Fruit fly (Drosophila melanogaster) Kc167 (cell line): ENCODE results near the gene Nepl12.

Experiments
- Myc ChIP-seq: fragments of >200 bp; optimal IDR thresholded peaks from 2 replicates; lab custom pipeline; 2017; ENCODE audit warnings: missing external identifiers
- Sin3A ChIP-seq: fragments of >200 bp; optimal IDR thresholded peaks from 2 replicates; lab custom pipeline; 2018; ENCODE audit warnings: missing external identifiers
- h ChIP-seq: fragments of >200 bp; optimal IDR thresholded peaks from 3 replicates; lab custom pipeline; 2018; ENCODE audit warnings: missing external identifiers
- insv ChIP-seq: fragments of >200 bp; optimal IDR thresholded peaks from 3 replicates; lab custom pipeline; 2018; ENCODE audit warnings: missing external identifiers
- psq ChIP-seq: fragments of >200 bp; optimal IDR thresholded peaks from 2 replicates; lab custom pipeline; 2017; ENCODE audit warnings: missing external identifiers
- ttk ChIP-seq: sonication (Bioruptor generic); optimal IDR thresholded peaks from 2 replicates; lab custom pipeline; 2017; ENCODE audit warnings: missing external identifiers

Gene Nepl12

dm6 chr3R:9674968-9675573 is at the start of gene Nepl12:
Gene Nepl12, plus strand, starts transcription at chr3R:9675523.
- no peak for TF ChIP-seq psq (lab: Kevin White, UChicago)
- no peak for TF ChIP-seq insv (lab: Kevin White, UChicago)
- TF ChIP-seq Sin3A (lab: Kevin White, UChicago), result no peak
- TF ChIP-seq Myc, result no peak
- no peak for TF ChIP-seq h (lab: Kevin White, UChicago)
- no peak for TF ChIP-seq ttk (lab: Kevin White, UChicago)

DNA sequence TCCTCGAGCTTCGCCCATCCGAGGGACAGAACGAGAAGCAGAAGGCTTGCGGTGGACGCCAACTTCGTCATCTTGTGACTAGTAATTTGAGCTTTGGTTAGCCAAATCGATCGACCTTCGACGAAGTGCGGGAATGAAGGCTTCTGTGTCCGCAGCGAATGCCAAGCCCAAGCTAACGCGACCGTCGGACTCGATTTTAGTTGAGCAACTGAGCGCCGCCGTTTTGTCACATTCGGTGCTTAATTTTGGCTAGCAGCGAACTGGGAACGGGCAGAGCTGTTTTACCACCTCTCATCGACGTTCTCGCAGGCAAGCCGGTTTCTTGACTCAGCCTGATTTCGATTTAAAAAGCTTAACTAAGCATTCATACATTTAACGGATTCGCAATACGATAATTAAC is 49.1 kb upstream of the Nepl12 start:
- no peak for TF ChIP-seq Sin3A (lab: Kevin White, UChicago)
- TF ChIP-seq ttk (lab: Kevin White, UChicago), result no peak
- no peak for TF ChIP-seq insv (lab: Kevin White, UChicago)
- no peak for TF ChIP-seq Myc
- TF ChIP-seq psq (lab: Kevin White, UChicago), result no peak
- TF ChIP-seq h (lab: Kevin White, UChicago), result no peak

- TF ChIP-seq psq (lab: Kevin White, UChicago), result no peak
- no peak for TF ChIP-seq h (lab: Kevin White, UChicago)
- TF ChIP-seq Sin3A (lab: Kevin White, UChicago), result no peak
- TF ChIP-seq ttk (lab: Kevin White, UChicago), result no peak
- no peak for TF ChIP-seq Myc
- no peak for TF ChIP-seq insv (lab: Kevin White, UChicago)
Measured at dm6 chr3R:9626880-9627401, 48.4 kb upstream of the Nepl12 start, which contains the start of the genes CG9427 and CG8319. Gene CG9427, minus strand, starts transcription at chr3R:9626930. Gene CG8319, plus strand, starts transcription at chr3R:9627321.

DNA sequence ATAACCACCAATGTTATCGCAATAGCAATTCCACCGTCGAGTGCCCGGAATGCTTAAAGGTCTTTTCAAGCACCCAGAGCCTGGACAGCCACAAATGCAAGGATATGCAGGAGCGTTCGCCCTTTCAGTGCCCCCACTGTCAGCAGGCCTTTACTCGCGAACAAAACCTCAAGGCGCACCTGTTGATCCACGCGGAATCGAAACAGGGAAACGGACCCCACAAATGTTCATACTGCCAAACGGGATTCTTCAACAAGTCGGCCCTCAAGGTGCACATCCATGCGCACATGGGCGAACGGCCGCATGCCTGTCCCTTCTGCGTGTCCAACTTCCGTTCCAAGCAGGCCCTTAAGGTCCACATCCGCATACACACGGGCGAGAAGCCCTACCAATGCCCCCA is 47.3 kb upstream of the Nepl12 start:
- TF ChIP-seq insv (lab: Kevin White, UChicago), result no peak
- no peak for TF ChIP-seq Sin3A (lab: Kevin White, UChicago)
- TF ChIP-seq Myc, result no peak
- TF ChIP-seq ttk (lab: Kevin White, UChicago), result no peak
- no peak for TF ChIP-seq h (lab: Kevin White, UChicago)
- TF ChIP-seq psq (lab: Kevin White, UChicago), result no peak

DNA sequence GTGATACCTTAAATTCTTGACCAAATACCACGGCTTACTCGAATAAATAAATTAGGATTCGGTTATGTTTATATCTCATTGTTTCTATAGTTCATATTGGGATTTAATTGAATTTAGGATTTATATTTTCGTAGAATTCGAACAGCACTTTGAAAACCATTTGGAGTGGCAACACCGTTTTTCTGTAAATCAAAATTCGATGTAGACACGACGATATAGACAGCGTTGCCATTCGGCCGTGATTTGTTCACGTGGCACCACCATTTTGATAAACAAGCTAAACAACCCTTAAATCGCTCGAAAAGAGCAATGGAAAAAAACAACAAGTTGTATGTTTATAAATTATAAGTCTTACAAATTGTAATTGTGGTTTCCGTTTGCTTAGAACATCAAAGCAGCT is 46.7 kb upstream of the Nepl12 start:
- TF ChIP-seq Myc (no peak), Sin3A (lab: Kevin White, UChicago) (no peak), h (lab: Kevin White, UChicago) (no peak), ttk (lab: Kevin White, UChicago) (no peak), psq (lab: Kevin White, UChicago) (no peak), insv (lab: Kevin White, UChicago) (no peak)

dm6 chr3R:9630053-9630632 is 45.2 kb upstream of the Nepl12 start:
- TF ChIP-seq insv (lab: Kevin White, UChicago), result no peak
- no peak for TF ChIP-seq Myc
- TF ChIP-seq psq (lab: Kevin White, UChicago), result no peak
- TF ChIP-seq h (lab: Kevin White, UChicago), result no peak
- TF ChIP-seq ttk (lab: Kevin White, UChicago), result no peak
- no peak for TF ChIP-seq Sin3A (lab: Kevin White, UChicago)

dm6 chr3R:9630633-9631095 is 44.7 kb upstream of the Nepl12 start, which contains the start of gene Calr:
Gene Calr, minus strand, starts transcription at chr3R:9630851.
- no peak for TF ChIP-seq ttk (lab: Kevin White, UChicago)
- TF ChIP-seq Sin3A (lab: Kevin White, UChicago), result no peak
- no peak for TF ChIP-seq h (lab: Kevin White, UChicago)
- no peak for TF ChIP-seq insv (lab: Kevin White, UChicago)
- TF ChIP-seq Myc, result no peak
- TF ChIP-seq psq (lab: Kevin White, UChicago), result no peak

- TF ChIP-seq Sin3A (lab: Kevin White, UChicago) (no peak), psq (lab: Kevin White, UChicago) (no peak), ttk (lab: Kevin White, UChicago) (no peak), Myc (no peak), h (lab: Kevin White, UChicago) (no peak), insv (lab: Kevin White, UChicago) (no peak)
Measured at dm6 chr3R:9631564-9631963, 43.8 kb upstream of the Nepl12 start, which contains the start of gene SpdS. Gene SpdS, plus strand, starts transcription at chr3R:9631641.

DNA sequence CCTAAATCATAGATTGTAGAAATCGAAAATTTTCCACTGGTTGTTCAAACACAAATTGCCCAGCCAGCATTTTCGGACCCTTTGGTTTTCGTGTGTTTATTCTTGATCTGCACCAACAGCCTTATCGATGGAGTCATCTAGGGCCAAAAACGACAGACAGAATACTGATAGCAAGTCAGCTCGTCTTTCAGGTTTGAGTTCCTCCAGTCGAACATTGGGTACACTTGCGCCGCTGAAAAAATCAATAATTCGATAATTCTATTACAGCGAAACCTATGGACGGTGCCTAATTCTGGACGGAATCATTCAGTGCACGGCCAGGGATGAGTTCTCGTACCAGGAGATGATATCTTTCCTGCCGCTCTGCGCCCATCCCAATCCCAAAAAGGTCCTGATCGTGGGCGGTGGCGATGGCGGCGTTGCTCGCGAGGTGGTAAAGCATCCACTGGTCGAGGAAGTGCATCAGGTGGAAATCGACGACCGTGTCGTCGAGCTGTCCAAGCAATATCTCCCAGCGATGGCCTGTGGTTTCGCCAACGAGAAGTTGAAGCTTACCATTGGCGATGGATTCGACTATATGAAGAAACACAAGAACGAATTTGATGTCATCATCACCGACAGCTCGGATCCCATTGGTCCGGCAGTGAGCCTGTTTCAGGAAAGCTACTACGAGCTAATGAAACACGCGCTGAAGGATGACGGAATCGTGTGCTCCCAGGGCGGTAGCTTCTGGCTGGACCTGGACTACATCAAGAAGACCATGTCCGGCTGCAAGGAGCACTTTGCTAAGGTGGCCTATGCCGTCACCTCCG is 43.0 kb upstream of the Nepl12 start:
- no peak for TF ChIP-seq Sin3A (lab: Kevin White, UChicago)
- TF ChIP-seq h (lab: Kevin White, UChicago), result no peak
- TF ChIP-seq ttk (lab: Kevin White, UChicago), result no peak
- no peak for TF ChIP-seq psq (lab: Kevin White, UChicago)
- TF ChIP-seq insv (lab: Kevin White, UChicago), result no peak
- TF ChIP-seq Myc, result no peak

dm6 chr3R:9637361-9637760 is 38.0 kb upstream of the Nepl12 start, which contains the start of gene Scm:
Gene Scm, minus strand, starts transcription at chr3R:9637611.
- no peak for TF ChIP-seq h (lab: Kevin White, UChicago)
- TF ChIP-seq Myc, result no peak

DNA sequence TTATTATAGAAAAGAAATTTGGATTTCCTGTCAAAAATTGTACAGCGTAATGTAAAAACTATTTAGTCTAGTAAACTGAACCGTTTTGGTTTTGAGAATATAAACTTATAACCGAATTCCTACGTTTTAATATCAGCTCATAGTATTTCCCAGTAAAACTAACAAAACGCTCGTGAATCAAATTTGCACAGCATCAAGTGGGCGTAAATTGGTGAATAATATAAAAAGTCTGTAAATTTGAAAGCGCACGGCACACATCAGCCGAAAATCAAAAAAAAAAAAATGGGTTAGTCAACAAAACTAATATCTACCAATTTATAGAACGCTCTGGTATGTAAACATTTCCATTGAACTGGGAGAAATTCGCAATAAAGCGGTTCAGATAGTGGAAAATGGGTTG is 37.4 kb upstream of the Nepl12 start, which contains the start of gene Dh44:
TSS of gene Dh44 (plus strand) at position 301 of the 400 bp plus-strand sequence.
- TF ChIP-seq psq (lab: Kevin White, UChicago), result no peak
- no peak for TF ChIP-seq insv (lab: Kevin White, UChicago)
- no peak for TF ChIP-seq h (lab: Kevin White, UChicago)
- no peak for TF ChIP-seq Myc
- no peak for TF ChIP-seq ttk (lab: Kevin White, UChicago)
- no peak for TF ChIP-seq Sin3A (lab: Kevin White, UChicago)
